Worm (Caenorhabditis elegans): ENCODE data around the gene K06H6.5.

Gene K06H6.5

ce11 chrV:576070-576469, at the start of gene K06H6.5:
Gene K06H6.5 (plus strand): TSS chrV:576370.
- TF ChIP-seq elt-3 (tag; optimal IDR thresholded peaks at IDR 0.05) (no peak), snpc-4 (tag; optimal IDR thresholded peaks at IDR 0.05) (no peak), mls-2 (tag; optimal IDR thresholded peaks at IDR 0.05) (no peak), unc-39 (tag; optimal IDR thresholded peaks at IDR 0.05) (no peak), ceh-39 (tag; optimal IDR thresholded peaks at IDR 0.05) (no peak), lsy-2 (tag; optimal IDR thresholded peaks at IDR 0.05) (no peak), flh-1 (GFP tag; optimal IDR thresholded peaks at IDR 0.05) (no peak), lin-32 (GFP tag; optimal IDR thresholded peaks at IDR 0.05) (no peak), pha-4 (tag; optimal IDR thresholded peaks at IDR 0.05) (no peak), unc-120 (tag; optimal IDR thresholded peaks at IDR 0.05; ENCODE audit: poor library complexity, severe bottlenecking) (no peak), unc-62 (GFP tag; optimal IDR thresholded peaks at IDR 0.05) (no peak), sem-2 (GFP tag; optimal IDR thresholded peaks at IDR 0.05) (no peak), mep-1 (tag; optimal IDR thresholded peaks at IDR 0.05) (no peak), cnd-1 (tag; optimal IDR thresholded peaks at IDR 0.05) (no peak), nhr-12 (tag; optimal IDR thresholded peaks at IDR 0.05) (no peak), ham-2 (GFP tag; optimal IDR thresholded peaks at IDR 0.05) (no peak)

- TF ChIP-seq unc-120 (tag; optimal IDR thresholded peaks at IDR 0.05; ENCODE audit: poor library complexity, severe bottlenecking): no peak
- TF ChIP-seq pha-4 (tag; optimal IDR thresholded peaks at IDR 0.05): no peak
- TF ChIP-seq ceh-43 (GFP tag; optimal IDR thresholded peaks at IDR 0.05): no peak
- no peak for TF ChIP-seq tbx-8 (GFP tag; optimal IDR thresholded peaks at IDR 0.05)
- TF ChIP-seq blmp-1 (tag; optimal IDR thresholded peaks at IDR 0.05): no peak
- no peak for TF ChIP-seq nhr-12 (tag; optimal IDR thresholded peaks at IDR 0.05)
Observed at ce11 chrV:527602-528001, 48.6 kb upstream of the K06H6.5 start, which contains the start of gene srw-108. Gene srw-108 (plus strand): TSS chrV:527902.

- no peak for TF ChIP-seq nhr-2 (tag; optimal IDR thresholded peaks at IDR 0.05)
- no peak for TF ChIP-seq lin-32 (GFP tag; optimal IDR thresholded peaks at IDR 0.05)
- peak; percentile 83 for TF ChIP-seq elt-3 (tag; optimal IDR thresholded peaks at IDR 0.05)
- TF ChIP-seq elt-1 (tag; optimal IDR thresholded peaks at IDR 0.05; ENCODE audit: borderline replicate concordance, insufficient read depth): peak; percentile 54
- peak; percentile 17 for TF ChIP-seq pha-4 (tag; optimal IDR thresholded peaks at IDR 0.05)
- peak; percentile 2 for TF ChIP-seq mls-2 (tag; optimal IDR thresholded peaks at IDR 0.05)
- peak; percentile 59 for TF ChIP-seq ham-2 (GFP tag; optimal IDR thresholded peaks at IDR 0.05)
- peak; percentile 27 for TF ChIP-seq unc-120 (tag; optimal IDR thresholded peaks at IDR 0.05; ENCODE audit: poor library complexity, severe bottlenecking)
- TF ChIP-seq ces-1 (GFP tag; optimal IDR thresholded peaks at IDR 0.05): peak; percentile 61
Observed at ce11 chrV:532046-532445, 44.1 kb upstream of the K06H6.5 start, which contains the start of gene nhr-58. Gene nhr-58 (plus strand): TSS chrV:532259.

ce11 chrV:534176-534575, 42.0 kb upstream of the K06H6.5 start, which contains the start of gene nhr-132:
Gene nhr-132 (plus strand): TSS chrV:534446.
- TF ChIP-seq elt-1 (tag; optimal IDR thresholded peaks at IDR 0.05; ENCODE audit: borderline replicate concordance, insufficient read depth) (peak; percentile 3), mab-5 (tag; optimal IDR thresholded peaks at IDR 0.05) (no peak)

ce11 chrV:536571-536970, 39.6 kb upstream of the K06H6.5 start, which contains the start of gene C14C6.5:
Gene C14C6.5 (plus strand): TSS chrV:536628.
- TF ChIP-seq cnd-1 (tag; optimal IDR thresholded peaks at IDR 0.05) (no peak), sptf-1 (tag; optimal IDR thresholded peaks at IDR 0.05) (no peak), blmp-1 (tag; optimal IDR thresholded peaks at IDR 0.05) (no peak), ztf-11 (tag; optimal IDR thresholded peaks at IDR 0.05) (no peak), mab-5 (tag; optimal IDR thresholded peaks at IDR 0.05) (no peak), mls-2 (tag; optimal IDR thresholded peaks at IDR 0.05) (no peak), drap-1 (GFP tag; optimal IDR thresholded peaks at IDR 0.05) (no peak), elt-1 (tag; optimal IDR thresholded peaks at IDR 0.05; ENCODE audit: borderline replicate concordance, insufficient read depth) (no peak), unc-62 (GFP tag; optimal IDR thresholded peaks at IDR 0.05) (no peak), nhr-2 (tag; optimal IDR thresholded peaks at IDR 0.05) (no peak), sem-2 (GFP tag; optimal IDR thresholded peaks at IDR 0.05) (no peak), nhr-28 (tag; optimal IDR thresholded peaks at IDR 0.05) (no peak), unc-39 (tag; optimal IDR thresholded peaks at IDR 0.05) (no peak), lsy-2 (tag; optimal IDR thresholded peaks at IDR 0.05) (no peak), hlh-1 (tag; optimal IDR thresholded peaks at IDR 0.05) (no peak), nhr-76 (tag; optimal IDR thresholded peaks at IDR 0.05) (no peak)

ce11 chrV:539040-539510, 37.1 kb upstream of the K06H6.5 start, which contains the start of gene nhr-155:
Gene nhr-155 (plus strand): TSS chrV:539460.
- TF ChIP-seq nhr-28 (tag; optimal IDR thresholded peaks at IDR 0.05) (no peak), mls-2 (tag; optimal IDR thresholded peaks at IDR 0.05) (no peak), M03D4.4 (tag; optimal IDR thresholded peaks at IDR 0.05) (no peak), elt-1 (tag; optimal IDR thresholded peaks at IDR 0.05; ENCODE audit: borderline replicate concordance, insufficient read depth) (peak; percentile 77), cnd-1 (tag; optimal IDR thresholded peaks at IDR 0.05) (no peak), ceh-43 (GFP tag; optimal IDR thresholded peaks at IDR 0.05) (no peak)
